Fruit fly (Drosophila melanogaster) whole organism, embryonic: ENCODE data around the gene Rnf146.

Source experiments
- Adf1 ChIP-seq: fragments of 200-800 bp; sonication (Bioruptor generic); IDR thresholded peaks from 2 replicates; pipeline ENCODE4 v1.3.6; 2022; ENCODE audit warnings: missing biosample characterization, missing genetic modification characterization
- Awh ChIP-seq: fragments of 200-800 bp; sonication (Bioruptor generic); IDR thresholded peaks from 2 replicates; pipeline ENCODE4, ENCODE4 v1.3.6; 2022; ENCODE audit warnings: missing biosample characterization, missing genetic modification characterization
- B-H1 ChIP-seq: fragments of 200-800 bp; sonication (Bioruptor generic); IDR thresholded peaks from 3 replicates; pipeline ENCODE4 v1.3.6; 2022; ENCODE audit warnings: missing biosample characterization, missing genetic modification characterization
- CG10267 ChIP-seq: fragments of 200-800 bp; sonication (Bioruptor generic); optimal IDR thresholded peaks from 2 replicates; lab custom pipeline; 2018; ENCODE audit warnings: missing biosample characterization, mild to moderate bottlenecking, missing genetic modification characterization, moderate library complexity
- CG10543 ChIP-seq: fragments of 200-800 bp; sonication (Bioruptor generic); optimal IDR thresholded peaks from 3 replicates; lab custom pipeline; 2017; ENCODE audit warnings: missing biosample characterization, mild to moderate bottlenecking, missing genetic modification characterization, moderate library complexity
- CG12219 ChIP-seq: fragments of 200-800 bp; sonication (Bioruptor generic); optimal IDR thresholded peaks from 3 replicates; lab custom pipeline; 2018; ENCODE audit warnings: missing biosample characterization, mild to moderate bottlenecking, missing genetic modification characterization
- CG12299 ChIP-seq: fragments of 200-800 bp; sonication (Bioruptor generic); optimal IDR thresholded peaks from 2 replicates; lab custom pipeline; 2018; ENCODE audit warnings: missing biosample characterization, mild to moderate bottlenecking, missing genetic modification characterization
- CG12659 ChIP-seq: fragments of 200-800 bp; sonication (Bioruptor generic); optimal IDR thresholded peaks from 3 replicates; lab custom pipeline; 2017; ENCODE audit warnings: mild to moderate bottlenecking, missing biosample characterization, missing genetic modification reagents, missing genetic modification characterization
- CG31388 ChIP-seq: fragments of 200-800 bp; sonication (Bioruptor generic); optimal IDR thresholded peaks from 2 replicates; lab custom pipeline; 2016; ENCODE audit warnings: missing biosample characterization, missing genetic modification characterization
- CG33213 ChIP-seq: fragments of 200-800 bp; sonication (Bioruptor generic); optimal IDR thresholded peaks from 3 replicates; lab custom pipeline; 2016; ENCODE audit warnings: missing biosample characterization, missing genetic modification characterization
- CG34376 ChIP-seq: fragments of 200-800 bp; sonication (Bioruptor generic); optimal IDR thresholded peaks from 2 replicates; lab custom pipeline; 2018; ENCODE audit warnings: missing biosample characterization, mild to moderate bottlenecking, missing genetic modification characterization
- CG4328 ChIP-seq: fragments of 200-800 bp; sonication (Bioruptor generic); optimal IDR thresholded peaks from 3 replicates; lab custom pipeline; 2017; ENCODE audit warnings: missing biosample characterization, missing genetic modification reagents, missing genetic modification characterization
- CG4404 ChIP-seq: fragments of 200-800 bp; sonication (Bioruptor generic); IDR thresholded peaks from 2 replicates; pipeline ENCODE4 v1.3.6; 2022; ENCODE audit warnings: missing biosample characterization, missing genetic modification characterization
- CG7372 ChIP-seq: fragments of 200-800 bp; sonication (Bioruptor generic); IDR thresholded peaks from 2 replicates; pipeline ENCODE4 v1.3.6; 2022; ENCODE audit warnings: missing biosample characterization, missing genetic modification characterization
- Dek ChIP-seq: fragments of 200-800 bp; sonication (Bioruptor generic); optimal IDR thresholded peaks from 3 replicates; lab custom pipeline; 2019; ENCODE audit warnings: missing biosample characterization, mild to moderate bottlenecking, missing genetic modification characterization, moderate library complexity
- Dref ChIP-seq: fragments of 200-800 bp; sonication (Bioruptor generic); IDR thresholded peaks from 2 replicates; pipeline ENCODE4 v1.3.6; 2022; ENCODE audit warnings: missing biosample characterization, missing genetic modification characterization
- HLH4C ChIP-seq: fragments of 200-800 bp; sonication (Bioruptor generic); IDR thresholded peaks from 3 replicates; pipeline ENCODE4 v1.3.6; 2022; ENCODE audit warnings: missing biosample characterization, missing genetic modification characterization; ENCODE audit not compliant: partially characterized antibody
- HLH54F ChIP-seq: fragments of 200-800 bp; sonication (Bioruptor generic); optimal IDR thresholded peaks from 3 replicates; lab custom pipeline; 2016; ENCODE audit warnings: missing biosample characterization, missing genetic modification characterization
- Hand ChIP-seq: fragments of 200-800 bp; sonication (Bioruptor generic); optimal IDR thresholded peaks from 2 replicates; lab custom pipeline; 2017; ENCODE audit warnings: mild to moderate bottlenecking, missing biosample characterization, missing genetic modification reagents, missing genetic modification characterization
- Side ChIP-seq: fragments of 200-800 bp; sonication (Bioruptor generic); optimal IDR thresholded peaks from 2 replicates; lab custom pipeline; 2016; ENCODE audit warnings: missing biosample characterization, missing genetic modification characterization
- Ssrp ChIP-seq: fragments of 200-800 bp; sonication (Bioruptor generic); optimal IDR thresholded peaks from 2 replicates; lab custom pipeline; 2018; ENCODE audit warnings: missing biosample characterization, mild to moderate bottlenecking, missing genetic modification characterization, moderate library complexity
- ara ChIP-seq: fragments of 200-800 bp; sonication (Bioruptor generic); IDR thresholded peaks from 2 replicates; pipeline ENCODE4 v1.3.6; 2022; ENCODE audit warnings: missing biosample characterization, missing genetic modification characterization
- caup ChIP-seq: fragments of 200-800 bp; sonication (Bioruptor generic); optimal IDR thresholded peaks from 3 replicates; lab custom pipeline; 2017; ENCODE audit warnings: missing biosample characterization, mild to moderate bottlenecking, missing genetic modification characterization, moderate library complexity; ENCODE audit not compliant: severe bottlenecking
- chn ChIP-seq: fragments of 200-800 bp; sonication (Bioruptor generic); optimal IDR thresholded peaks from 2 replicates; lab custom pipeline; 2016; ENCODE audit warnings: missing biosample characterization, missing genetic modification characterization
- danr ChIP-seq: fragments of 200-800 bp; sonication (Bioruptor generic); IDR thresholded peaks from 2 replicates; pipeline ENCODE4 v1.3.6; 2022; ENCODE audit warnings: missing biosample characterization, missing genetic modification characterization
- dimm ChIP-seq: fragments of 200-800 bp; sonication (Bioruptor generic); IDR thresholded peaks from 2 replicates; pipeline ENCODE4 v1.3.6; 2022; ENCODE audit warnings: missing biosample characterization, missing genetic modification characterization
- dysf ChIP-seq: fragments of 200-800 bp; sonication (Bioruptor generic); IDR thresholded peaks from 3 replicates; pipeline ENCODE4 v1.3.6; 2022; ENCODE audit warnings: missing biosample characterization, missing genetic modification characterization
- en ChIP-seq: fragments of 200-800 bp; sonication (Bioruptor generic); optimal IDR thresholded peaks from 2 replicates; lab custom pipeline; 2016; ENCODE audit warnings: missing biosample characterization, missing genetic modification characterization
- fd3F ChIP-seq: fragments of 200-800 bp; sonication (Bioruptor generic); optimal IDR thresholded peaks from 2 replicates; lab custom pipeline; 2018; ENCODE audit warnings: missing biosample characterization, mild to moderate bottlenecking, missing genetic modification characterization, moderate library complexity
- fd64A ChIP-seq: fragments of 200-800 bp; sonication (Bioruptor generic); optimal IDR thresholded peaks from 3 replicates; lab custom pipeline; 2018; ENCODE audit warnings: missing biosample characterization, mild to moderate bottlenecking, missing genetic modification characterization
- grn ChIP-seq: fragments of 200-800 bp; sonication (Bioruptor generic); optimal IDR thresholded peaks from 3 replicates; lab custom pipeline; 2017; ENCODE audit warnings: missing biosample characterization, missing genetic modification characterization
- gt ChIP-seq: fragments of 200-800 bp; sonication (Bioruptor generic); IDR thresholded peaks from 2 replicates; pipeline ENCODE4 v1.3.6; 2022; ENCODE audit warnings: missing biosample characterization, missing genetic modification characterization
- h ChIP-seq: fragments of >200 bp; optimal IDR thresholded peaks from 2 replicates; lab custom pipeline; 2017
- ind ChIP-seq: fragments of 200-800 bp; sonication (Bioruptor generic); optimal IDR thresholded peaks from 3 replicates; lab custom pipeline; 2016; ENCODE audit warnings: missing biosample characterization, missing genetic modification characterization
- lov ChIP-seq, 2 experiments: fragments of 200-800 bp in 1 of 2; fragments of >200 bp in 1 of 2; sonication (Bioruptor generic) in 1 of 2; IDR thresholded peaks in 1 of 2; optimal IDR thresholded peaks in 1 of 2; 2 replicates in 1 of 2; 3 replicates in 1 of 2; pipeline versions ENCODE4 v1.3.6 to Lab custom; 2017 to 2022; ENCODE audit warnings: missing biosample characterization in 1 of 2, missing genetic modification characterization in 1 of 2
- maf-S ChIP-seq: fragments of 200-800 bp; sonication (Bioruptor generic); optimal IDR thresholded peaks from 2 replicates; lab custom pipeline; 2016; ENCODE audit warnings: missing biosample characterization, missing genetic modification characterization
- mld ChIP-seq: fragments of 200-800 bp; sonication (Bioruptor generic); IDR thresholded peaks from 3 replicates; pipeline ENCODE4 v1.3.6; 2022; ENCODE audit warnings: missing biosample characterization, missing genetic modification characterization; ENCODE audit not compliant: partially characterized antibody
- pan ChIP-seq, 4 experiments: fragments of >200 bp in 3 of 4; fragments of 200-800 bp in 1 of 4; sonication (Bioruptor generic) in 1 of 4; optimal IDR thresholded peaks in 3 of 4; IDR thresholded peaks in 1 of 4; 2 replicates each; pipeline versions ENCODE4 v1.3.6 to Lab custom; 2017 to 2022; ENCODE audit warnings: missing biosample characterization in 2 of 4, missing genetic modification characterization in 2 of 4, mixed read lengths in 1 of 4
- phol ChIP-seq: fragments of 200-800 bp; sonication (Bioruptor generic); optimal IDR thresholded peaks from 3 replicates; lab custom pipeline; 2018; ENCODE audit warnings: missing biosample characterization, mild to moderate bottlenecking, missing genetic modification characterization, moderate library complexity
- sens ChIP-seq: fragments of 200-800 bp; sonication (Bioruptor generic); peaks from one replicate; lab custom pipeline; 2016; ENCODE audit warnings: missing biosample characterization, missing genetic modification characterization
- sens-2 ChIP-seq: fragments of 200-800 bp; sonication (Bioruptor generic); IDR thresholded peaks from 2 replicates; pipeline ENCODE4 v1.3.6; 2022; ENCODE audit warnings: missing biosample characterization, missing genetic modification characterization
- sima ChIP-seq: fragments of 200-800 bp; sonication (Bioruptor generic); optimal IDR thresholded peaks from 2 replicates; lab custom pipeline; 2016; ENCODE audit warnings: missing biosample characterization, missing genetic modification characterization
- sna ChIP-seq: fragments of 200-800 bp; sonication (Bioruptor generic); IDR thresholded peaks from 2 replicates; pipeline ENCODE4 v1.3.6; 2022; ENCODE audit warnings: missing biosample characterization, missing genetic modification characterization; ENCODE audit not compliant: partially characterized antibody
- stc ChIP-seq: fragments of 200-800 bp; sonication (Bioruptor generic); IDR thresholded peaks from 2 replicates; pipeline ENCODE4 v1.3.6; 2022; ENCODE audit warnings: missing biosample characterization, missing genetic modification characterization
- tap ChIP-seq: fragments of 200-800 bp; optimal IDR thresholded peaks from 3 replicates; lab custom pipeline; 2019; ENCODE audit warnings: missing biosample characterization, mild to moderate bottlenecking, missing genetic modification characterization, moderate library complexity
- tgo ChIP-seq: fragments of 200-800 bp; sonication (Bioruptor generic); IDR thresholded peaks from 3 replicates; pipeline ENCODE4 v1.3.6; 2022; ENCODE audit warnings: missing biosample characterization, missing genetic modification characterization
- tll ChIP-seq, 2 experiments: fragments of 200-800 bp in 1 of 2; fragments of >200 bp in 1 of 2; sonication (Bioruptor generic) in 1 of 2; optimal IDR thresholded peaks; 2 replicates each; lab custom pipeline; 2017 to 2019; ENCODE audit warnings: missing biosample characterization in 2 of 2, missing genetic modification characterization in 2 of 2, mild to moderate bottlenecking in 1 of 2, moderate library complexity in 1 of 2
- twi ChIP-seq: fragments of 200-800 bp; optimal IDR thresholded peaks from 2 replicates; lab custom pipeline; 2019; ENCODE audit warnings: missing biosample characterization, mild to moderate bottlenecking, missing genetic modification characterization, moderate library complexity
- usp ChIP-seq: fragments of >200 bp; optimal IDR thresholded peaks from 2 replicates; lab custom pipeline; 2017; ENCODE audit warnings: missing biosample characterization, missing genetic modification characterization
- zen ChIP-seq: fragments of 200-800 bp; sonication (Bioruptor generic); optimal IDR thresholded peaks from 3 replicates; lab custom pipeline; 2018; ENCODE audit warnings: missing biosample characterization, mild to moderate bottlenecking, missing genetic modification characterization, moderate library complexity
- zfh1 ChIP-seq: fragments of 200-800 bp; sonication (Bioruptor generic); IDR thresholded peaks from 3 replicates; pipeline ENCODE4 v1.3.6; 2022; ENCODE audit warnings: missing biosample characterization, missing genetic modification characterization

Gene Rnf146

DNA sequence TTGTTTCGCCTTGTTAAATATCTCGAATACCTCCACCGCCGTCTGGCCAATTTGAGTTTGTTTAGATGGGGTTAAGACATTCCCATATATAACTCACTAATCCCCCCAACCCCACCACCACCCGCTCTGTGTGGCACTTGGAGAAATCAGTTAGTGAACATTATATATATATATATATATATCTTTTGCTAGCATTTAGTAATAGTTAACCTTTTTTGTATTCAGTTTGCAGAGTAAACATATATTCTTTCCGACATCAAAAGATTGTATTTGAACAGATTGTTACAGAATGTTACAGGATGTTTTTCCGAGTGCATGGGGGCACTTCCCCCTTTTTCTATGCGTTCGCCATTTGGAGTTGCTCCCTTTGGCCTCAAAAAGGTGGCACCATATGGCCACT, 27.9 kb upstream of the Rnf146 start (continued):
- no peak for TF ChIP-seq usp (GFP tag; lab: Kevin White, UChicago)
- TF ChIP-seq lov (optimal IDR thresholded peaks at IDR 0.05; lab: Kevin White, UChicago), result no peak
- TF ChIP-seq lov (GFP tag; IDR thresholded peaks at IDR 0.05; lab: Robert Waterston, UW), result no peak
- TF ChIP-seq fd3F (GFP tag; lab: Kevin White, UChicago), result no peak
- no peak for TF ChIP-seq sima (GFP tag; lab: Kevin White, UChicago)
- TF ChIP-seq B-H1 (GFP tag; lab: Robert Waterston, UW), result no peak
- TF ChIP-seq mld, result no peak
- peak; percentile 30 for TF ChIP-seq CG10267
- TF ChIP-seq CG10543, result no peak
- TF ChIP-seq phol, result peak; percentile 40
- TF ChIP-seq en (GFP tag; lab: Kevin White, UChicago), result no peak
- TF ChIP-seq gt (GFP tag; lab: Robert Waterston, UW), result no peak
- TF ChIP-seq Dref (GFP tag; lab: Robert Waterston, UW), result no peak
- TF ChIP-seq caup (GFP tag; lab: Kevin White, UChicago), result no peak
- TF ChIP-seq CG7372, result no peak
- no peak for TF ChIP-seq tll (GFP tag; optimal IDR thresholded peaks at IDR 0.05; lab: Kevin White, UChicago)
- TF ChIP-seq Adf1 (GFP tag; lab: Robert Waterston, UW), result no peak
- TF ChIP-seq CG33213 (GFP tag; lab: Kevin White, UChicago), result no peak
- TF ChIP-seq Ssrp (tag; lab: Kevin White, UChicago), result peak; percentile 35
- no peak for TF ChIP-seq ind (GFP tag; lab: Kevin White, UChicago)
- no peak for TF ChIP-seq fd64A (GFP tag; lab: Kevin White, UChicago)
- peak; percentile 27 for TF ChIP-seq CG12659 (GFP tag; lab: Kevin White, UChicago)
- TF ChIP-seq Side (GFP tag; lab: Kevin White, UChicago), result no peak
- TF ChIP-seq tap, result peak; percentile 13
- TF ChIP-seq sens, result peak; percentile 66
- TF ChIP-seq twi (tag; lab: Kevin White, UChicago), result peak; percentile 29
- no peak for TF ChIP-seq HLH4C (GFP tag; lab: Robert Waterston, UW)
- no peak for TF ChIP-seq CG34376
- TF ChIP-seq Dek, result no peak
- no peak for TF ChIP-seq sna
- no peak for TF ChIP-seq stc
- TF ChIP-seq ara (GFP tag; lab: Robert Waterston, UW), result no peak; the same call in 1 of the 2 replicates
- TF ChIP-seq CG4404, result no peak
- TF ChIP-seq chn, result no peak
- TF ChIP-seq dimm (GFP tag; lab: Robert Waterston, UW), result no peak
- TF ChIP-seq sens-2 (GFP tag; lab: Robert Waterston, UW), result no peak
- no peak for TF ChIP-seq h
- TF ChIP-seq dysf (GFP tag; lab: Robert Waterston, UW), result 0 out of 3 replicates have a peak, but pooled peaks have one; percentile 21
- TF ChIP-seq zfh1 (GFP tag; lab: Robert Waterston, UW), result peak; percentile 68; the same call in 2 of the 3 replicates
- TF ChIP-seq CG31388 (GFP tag; lab: Kevin White, UChicago), result no peak
- TF ChIP-seq CG12219 (GFP tag; lab: Kevin White, UChicago), result no peak
- no peak for TF ChIP-seq CG4328
- TF ChIP-seq zen (tag; lab: Kevin White, UChicago), result no peak
- TF ChIP-seq Awh, result 0 out of 2 replicates have a peak, but pooled peaks have one; percentile 28
- TF ChIP-seq maf-S (GFP tag; lab: Kevin White, UChicago), result no peak
- TF ChIP-seq danr (GFP tag; lab: Robert Waterston, UW), result no peak
- no peak for TF ChIP-seq grn (GFP tag; lab: Kevin White, UChicago)
- TF ChIP-seq Hand (GFP tag; lab: Kevin White, UChicago), result no peak
- TF ChIP-seq HLH54F (GFP tag; lab: Kevin White, UChicago), result no peak
- no peak for TF ChIP-seq CG12299 (tag; lab: Kevin White, UChicago)
- peak; percentile 38; the same call in 1 of the 3 replicates for TF ChIP-seq tgo (GFP tag; lab: Robert Waterston, UW)
- no peak for TF ChIP-seq pan (optimal IDR thresholded peaks at IDR 0.05; lab: Kevin White, UChicago)
- TF ChIP-seq pan (GFP tag; optimal IDR thresholded peaks at IDR 0.05 in 1 of 2, IDR thresholded peaks at IDR 0.05 in 1 of 2), result no peak
